Worm (Caenorhabditis elegans): Measurements from ENCODE around the gene F01D5.8.

The F01D5.8 gene

DNA sequence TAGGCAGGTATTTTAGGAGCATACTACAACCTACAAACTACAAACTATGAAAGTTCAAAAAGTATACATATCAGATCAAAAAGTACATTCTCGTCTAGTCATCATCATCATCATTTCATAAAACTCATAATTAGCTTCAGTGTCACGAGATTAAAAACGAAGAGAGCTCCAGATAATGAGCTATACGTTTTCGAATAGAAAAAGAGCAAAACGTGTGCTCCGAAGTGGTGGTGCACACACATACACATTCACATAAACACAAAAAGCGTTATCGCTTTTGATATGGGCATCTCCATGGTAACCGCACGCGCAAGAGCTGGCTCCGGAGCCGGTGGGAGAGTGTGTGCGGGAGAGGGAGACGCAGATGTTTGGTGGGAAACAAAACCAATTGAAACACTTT, 46.2 kb upstream of the F01D5.8 start (continued):
- no peak for TF ChIP-seq F16B12.6 (tag; optimal IDR thresholded peaks at IDR 0.05)
- TF ChIP-seq aly-2 (tag; optimal IDR thresholded peaks at IDR 0.05) = no peak
- TF ChIP-seq blmp-1 (tag; optimal IDR thresholded peaks at IDR 0.05) = no peak
- TF ChIP-seq tlp-1 (tag; optimal IDR thresholded peaks at IDR 0.05) = no peak
- no peak for TF ChIP-seq nhr-12 (tag; optimal IDR thresholded peaks at IDR 0.05)
- no peak for TF ChIP-seq nhr-237 (tag; optimal IDR thresholded peaks at IDR 0.05)
- no peak for TF ChIP-seq pqm-1 (tag; optimal IDR thresholded peaks at IDR 0.05)
- TF ChIP-seq egl-27 (tag; optimal IDR thresholded peaks at IDR 0.05) = no peak
- TF ChIP-seq dsc-1 (tag; optimal IDR thresholded peaks at IDR 0.05) = peak; percentile 67
- TF ChIP-seq Y116A8C.19 (tag; optimal IDR thresholded peaks at IDR 0.05; ENCODE audit: borderline replicate concordance) = no peak
- TF ChIP-seq sptf-1 (tag; optimal IDR thresholded peaks at IDR 0.05) = no peak
- TF ChIP-seq hpl-2 (GFP tag; optimal IDR thresholded peaks at IDR 0.05) = no peak
- TF ChIP-seq zag-1 (tag; optimal IDR thresholded peaks at IDR 0.05) = no peak
- no peak for TF ChIP-seq fkh-4 (tag; optimal IDR thresholded peaks at IDR 0.05; ENCODE audit: borderline replicate concordance)
- TF ChIP-seq hlh-4 (tag; optimal IDR thresholded peaks at IDR 0.05) = no peak
- TF ChIP-seq nhr-19 (GFP tag; conservative IDR thresholded peaks at IDR 0.05) = no peak
- TF ChIP-seq hlh-17 (GFP tag; optimal IDR thresholded peaks at IDR 0.05; ENCODE audit: borderline replicate concordance) = no peak
- TF ChIP-seq skn-1 (tag; optimal IDR thresholded peaks at IDR 0.05) = no peak
- no peak for TF ChIP-seq irx-1 (tag; optimal IDR thresholded peaks at IDR 0.05)
- no peak for TF ChIP-seq mef-2 (tag; optimal IDR thresholded peaks at IDR 0.05)
- TF ChIP-seq pag-3 (tag; optimal IDR thresholded peaks at IDR 0.05; ENCODE audit: borderline replicate concordance, insufficient read depth) = no peak
- no peak for TF ChIP-seq isw-1 (GFP tag; IDR thresholded peaks at IDR 0.05)
- no peak for TF ChIP-seq lir-3 (tag; optimal IDR thresholded peaks at IDR 0.05; ENCODE audit: poor library complexity)
- TF ChIP-seq zip-4 (GFP tag; optimal IDR thresholded peaks at IDR 0.05) = no peak
- no peak for TF ChIP-seq unc-62 (GFP tag; optimal IDR thresholded peaks at IDR 0.05)
- TF ChIP-seq lin-14 (GFP tag; optimal IDR thresholded peaks at IDR 0.05) = no peak
- no peak for TF ChIP-seq mab-9 (GFP tag; IDR thresholded peaks at IDR 0.05)
- peak; percentile 26 for TF ChIP-seq nhr-47 (tag; optimal IDR thresholded peaks at IDR 0.05)
- no peak for TF ChIP-seq ceh-63 (GFP tag; optimal IDR thresholded peaks at IDR 0.05)
- peak; percentile 49 for TF ChIP-seq nhr-71 (tag; optimal IDR thresholded peaks at IDR 0.05)
- TF ChIP-seq nhr-28 (tag; optimal IDR thresholded peaks at IDR 0.05) = no peak
- TF ChIP-seq swsn-7 (tag; optimal IDR thresholded peaks at IDR 0.05) = peak; percentile 7
- TF ChIP-seq lin-35 (GFP tag; optimal IDR thresholded peaks at IDR 0.05) = no peak
- TF ChIP-seq snu-23 (GFP tag; optimal IDR thresholded peaks at IDR 0.05) = no peak
- TF ChIP-seq ama-1 (optimal IDR thresholded peaks at IDR 0.05) = no peak
- TF ChIP-seq unc-130 (tag; optimal IDR thresholded peaks at IDR 0.05) = no peak
- TF ChIP-seq ceh-88 (GFP tag; IDR thresholded peaks at IDR 0.05) = no peak
- no peak for TF ChIP-seq nhr-76 (tag; optimal IDR thresholded peaks at IDR 0.05)
- TF ChIP-seq lin-15B (tag; optimal IDR thresholded peaks at IDR 0.05) = no peak
- no peak for TF ChIP-seq lin-13 (GFP tag; optimal IDR thresholded peaks at IDR 0.05)
- peak; percentile 2 for TF ChIP-seq nhr-20 (tag; optimal IDR thresholded peaks at IDR 0.05)
- TF ChIP-seq unc-86 (tag; optimal IDR thresholded peaks at IDR 0.05) = no peak

DNA sequence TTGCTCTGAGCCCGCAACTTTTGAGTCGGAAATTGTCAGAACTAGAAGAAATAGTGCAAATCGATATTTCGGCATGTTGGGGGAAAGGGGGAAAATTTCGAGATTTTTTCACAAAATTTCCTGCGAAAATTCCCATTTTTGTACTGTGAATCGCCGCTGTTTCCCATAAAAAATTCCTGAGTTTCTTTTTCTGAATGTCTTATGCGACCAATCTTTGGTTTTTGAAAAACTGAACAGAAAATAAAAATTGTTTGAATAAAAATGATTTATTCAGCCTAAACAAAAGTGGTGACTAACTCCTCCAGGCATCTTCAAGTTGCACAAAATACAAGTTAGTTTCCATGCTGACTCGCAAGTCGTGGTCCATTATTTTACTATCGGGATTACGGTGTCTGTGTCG, 44.3 kb upstream of the F01D5.8 start, which contains the start of gene W07G1.7:
Gene W07G1.7, minus strand, starts transcription at position 101 of the 400 bp plus-strand sequence.
- TF ChIP-seq tbx-2 (tag; optimal IDR thresholded peaks at IDR 0.05) (no peak), aly-2 (tag; optimal IDR thresholded peaks at IDR 0.05) (no peak), zip-4 (GFP tag; optimal IDR thresholded peaks at IDR 0.05) (no peak), skn-1 (tag; optimal IDR thresholded peaks at IDR 0.05) (no peak), isw-1 (GFP tag; IDR thresholded peaks at IDR 0.05) (no peak), lin-35 (GFP tag; optimal IDR thresholded peaks at IDR 0.05) (no peak), alr-1 (tag; optimal IDR thresholded peaks at IDR 0.05; ENCODE audit: borderline replicate concordance) (no peak), egl-27 (tag; optimal IDR thresholded peaks at IDR 0.05) (no peak), F16B12.6 (tag; optimal IDR thresholded peaks at IDR 0.05) (no peak), tlp-1 (tag; optimal IDR thresholded peaks at IDR 0.05) (no peak), efl-3 (GFP tag; optimal IDR thresholded peaks at IDR 0.05) (no peak), C34B4.2 (tag; optimal IDR thresholded peaks at IDR 0.05) (no peak)
